Fruit fly (Drosophila melanogaster) whole organism, embryonic: ENCODE results near the gene CG15336.
A peak's percentile ranks its signal among the peaks of the same experiment; 100 is the strongest.

Experiments used
- BEAF-32 ChIP-seq: fragments of 200-800 bp; sonication (Bioruptor generic); optimal IDR thresholded peaks from 3 replicates; lab custom pipeline; 2017; ENCODE audit warnings: missing biosample characterization, missing genetic modification characterization, mild to moderate bottlenecking, moderate library complexity, missing genetic modification reagents
- CG11093 ChIP-seq: fragments of 200-800 bp; sonication (Bioruptor generic); IDR thresholded peaks from 3 replicates; pipeline ENCODE4 v1.3.6; 2022; ENCODE audit warnings: missing biosample characterization, missing genetic modification characterization
- CG12659 ChIP-seq: fragments of 200-800 bp; sonication (Bioruptor generic); optimal IDR thresholded peaks from 3 replicates; lab custom pipeline; 2017; ENCODE audit warnings: mild to moderate bottlenecking, missing biosample characterization, missing genetic modification reagents, missing genetic modification characterization
- CG14710 ChIP-seq: fragments of 200-800 bp; sonication (Bioruptor generic); optimal IDR thresholded peaks from 3 replicates; lab custom pipeline; 2019; ENCODE audit warnings: missing biosample characterization, mild to moderate bottlenecking, missing genetic modification characterization, moderate library complexity
- CG15269 ChIP-seq: fragments of 200-800 bp; sonication (Bioruptor generic); optimal IDR thresholded peaks from 2 replicates; lab custom pipeline; 2018; ENCODE audit warnings: missing biosample characterization, mild to moderate bottlenecking, missing genetic modification characterization, moderate library complexity
- CG15514 ChIP-seq: fragments of 200-800 bp; sonication (Bioruptor generic); optimal IDR thresholded peaks from 3 replicates; lab custom pipeline; 2017; ENCODE audit warnings: missing biosample characterization, missing genetic modification characterization, mild to moderate bottlenecking, moderate library complexity, missing genetic modification reagents
- CG2116 ChIP-seq: fragments of 200-800 bp; sonication (Bioruptor generic); optimal IDR thresholded peaks from 3 replicates; lab custom pipeline; 2018; ENCODE audit warnings: missing biosample characterization, mild to moderate bottlenecking, missing genetic modification characterization
- CG2199 ChIP-seq: fragments of 200-800 bp; sonication (Bioruptor generic); IDR thresholded peaks from 3 replicates; pipeline ENCODE4 v1.3.6; 2022; ENCODE audit warnings: missing biosample characterization, missing genetic modification characterization
- CG31388 ChIP-seq: fragments of 200-800 bp; sonication (Bioruptor generic); optimal IDR thresholded peaks from 2 replicates; lab custom pipeline; 2016; ENCODE audit warnings: missing biosample characterization, missing genetic modification characterization
- CG33213 ChIP-seq: fragments of 200-800 bp; sonication (Bioruptor generic); optimal IDR thresholded peaks from 3 replicates; lab custom pipeline; 2016; ENCODE audit warnings: missing biosample characterization, missing genetic modification characterization
- CG3995 ChIP-seq: fragments of 200-800 bp; sonication (Bioruptor generic); optimal IDR thresholded peaks from 3 replicates; lab custom pipeline; 2016; ENCODE audit warnings: missing biosample characterization, missing genetic modification characterization
- CG4730 ChIP-seq: fragments of 200-800 bp; sonication (Bioruptor generic); IDR thresholded peaks from 2 replicates; pipeline ENCODE4 v1.3.6; 2022; ENCODE audit warnings: missing biosample characterization, missing genetic modification characterization
- CG4854 ChIP-seq: fragments of 200-800 bp; sonication (Bioruptor generic); optimal IDR thresholded peaks from 2 replicates; lab custom pipeline; 2016; ENCODE audit warnings: missing biosample characterization, missing genetic modification characterization, inconsistent platforms
- CG5953 ChIP-seq: fragments of 200-800 bp; sonication (Bioruptor generic); IDR thresholded peaks from 2 replicates; pipeline ENCODE4 v1.3.6; 2022; ENCODE audit warnings: missing biosample characterization, missing genetic modification characterization
- CG6765 ChIP-seq: fragments of 200-800 bp; sonication (Bioruptor generic); optimal IDR thresholded peaks from 3 replicates; lab custom pipeline; 2017; ENCODE audit warnings: missing biosample characterization, mild to moderate bottlenecking, missing genetic modification characterization
- CG6791 ChIP-seq: fragments of 200-800 bp; sonication (Bioruptor generic); IDR thresholded peaks from 3 replicates; pipeline ENCODE4 v1.3.6; 2022; ENCODE audit warnings: missing biosample characterization, missing genetic modification characterization; ENCODE audit not compliant: partially characterized antibody
- CG7745 ChIP-seq: fragments of 200-800 bp; sonication (Bioruptor generic); optimal IDR thresholded peaks from 2 replicates; lab custom pipeline; 2018; ENCODE audit warnings: missing biosample characterization, mild to moderate bottlenecking, missing genetic modification characterization, moderate library complexity
- CG9727 ChIP-seq: fragments of 200-800 bp; sonication (Bioruptor generic); optimal IDR thresholded peaks from 3 replicates; lab custom pipeline; 2017; ENCODE audit warnings: missing biosample characterization, mild to moderate bottlenecking, missing genetic modification characterization
- CG9797 ChIP-seq: fragments of 200-800 bp; sonication (Bioruptor generic); optimal IDR thresholded peaks from 3 replicates; lab custom pipeline; 2018; ENCODE audit warnings: missing biosample characterization, mild to moderate bottlenecking, missing genetic modification characterization
- Dp ChIP-seq: fragments of 200-800 bp; sonication (Bioruptor generic); optimal IDR thresholded peaks from 2 replicates; lab custom pipeline; 2018; ENCODE audit warnings: missing biosample characterization, mild to moderate bottlenecking, missing genetic modification characterization, moderate library complexity
- Dref ChIP-seq: fragments of 200-800 bp; sonication (Bioruptor generic); IDR thresholded peaks from 2 replicates; pipeline ENCODE4 v1.3.6; 2022; ENCODE audit warnings: missing biosample characterization, missing genetic modification characterization
- Drgx ChIP-seq: fragments of 200-800 bp; sonication (Bioruptor generic); IDR thresholded peaks from 2 replicates; pipeline ENCODE4 v1.3.6; 2022; ENCODE audit warnings: missing biosample characterization, missing genetic modification characterization
- E2f2 ChIP-seq: fragments of 200-800 bp; sonication (Bioruptor generic); IDR thresholded peaks from 2 replicates; pipeline ENCODE4 v1.3.6; 2022; ENCODE audit warnings: missing biosample characterization, missing genetic modification characterization
- Ets97D ChIP-seq: fragments of 200-800 bp; sonication (Bioruptor generic); optimal IDR thresholded peaks from 3 replicates; lab custom pipeline; 2016; ENCODE audit warnings: missing biosample characterization, missing genetic modification characterization
- HLH4C ChIP-seq: fragments of 200-800 bp; sonication (Bioruptor generic); IDR thresholded peaks from 3 replicates; pipeline ENCODE4 v1.3.6; 2022; ENCODE audit warnings: missing biosample characterization, missing genetic modification characterization; ENCODE audit not compliant: partially characterized antibody
- Jarid2 ChIP-seq: fragments of 200-800 bp; sonication (Bioruptor generic); optimal IDR thresholded peaks from 3 replicates; lab custom pipeline; 2017; ENCODE audit warnings: mild to moderate bottlenecking, missing biosample characterization, missing genetic modification reagents, missing genetic modification characterization
- Lhr ChIP-seq: fragments of 200-800 bp; sonication (Bioruptor generic); optimal IDR thresholded peaks from 3 replicates; lab custom pipeline; 2017; ENCODE audit warnings: mild to moderate bottlenecking, missing biosample characterization, missing genetic modification reagents, missing genetic modification characterization
- Myb ChIP-seq: fragments of 200-800 bp; sonication (Bioruptor generic); optimal IDR thresholded peaks from 2 replicates; lab custom pipeline; 2016; ENCODE audit warnings: missing biosample characterization, missing genetic modification characterization
- NC2α ChIP-seq: fragments of 200-800 bp; sonication (Bioruptor generic); optimal IDR thresholded peaks from 2 replicates; lab custom pipeline; 2016; ENCODE audit warnings: missing biosample characterization, missing genetic modification characterization
- Sin3A ChIP-seq: fragments of >200 bp; optimal IDR thresholded peaks from 2 replicates; lab custom pipeline; 2018
- Sox102F ChIP-seq: fragments of 200-800 bp; sonication (Bioruptor generic); optimal IDR thresholded peaks from 2 replicates; lab custom pipeline; 2018; ENCODE audit warnings: missing biosample characterization, mild to moderate bottlenecking, missing genetic modification characterization, moderate library complexity
- TFAM ChIP-seq: fragments of 200-800 bp; sonication (Bioruptor generic); optimal IDR thresholded peaks from 2 replicates; lab custom pipeline; 2017; ENCODE audit warnings: missing biosample characterization, missing genetic modification characterization, inconsistent platforms
- Vsx1 ChIP-seq: fragments of 200-800 bp; sonication (Bioruptor generic); optimal IDR thresholded peaks from 2 replicates; lab custom pipeline; 2017; ENCODE audit warnings: missing biosample characterization, mild to moderate bottlenecking, missing genetic modification characterization, missing genetic modification reagents
- ac ChIP-seq: fragments of 200-800 bp; sonication (Bioruptor generic); optimal IDR thresholded peaks from 3 replicates; lab custom pipeline; 2017; ENCODE audit warnings: missing biosample characterization, mild to moderate bottlenecking, missing genetic modification characterization
- chinmo ChIP-seq: fragments of 200-800 bp; sonication (Bioruptor generic); IDR thresholded peaks from 4 replicates; pipeline ENCODE4 v1.3.6; 2022; ENCODE audit warnings: missing biosample characterization, missing genetic modification characterization; ENCODE audit not compliant: partially characterized antibody
- crc ChIP-seq: fragments of 200-800 bp; sonication (Bioruptor generic); optimal IDR thresholded peaks from 2 replicates; lab custom pipeline; 2016; ENCODE audit warnings: missing biosample characterization, missing genetic modification characterization
- crol ChIP-seq: fragments of 200-800 bp; sonication (Bioruptor generic); IDR thresholded peaks from 2 replicates; pipeline ENCODE4 v1.3.6; 2022; ENCODE audit warnings: missing biosample characterization, missing genetic modification characterization
- ewg ChIP-seq: fragments of 200-800 bp; sonication (Bioruptor generic); optimal IDR thresholded peaks from 3 replicates; lab custom pipeline; 2017; ENCODE audit warnings: mild to moderate bottlenecking, missing biosample characterization, missing genetic modification reagents, missing genetic modification characterization
- fd102C ChIP-seq: fragments of 200-800 bp; sonication (Bioruptor generic); optimal IDR thresholded peaks from 2 replicates; lab custom pipeline; 2018; ENCODE audit warnings: missing biosample characterization, mild to moderate bottlenecking, missing genetic modification characterization, moderate library complexity
- fd64A ChIP-seq: fragments of 200-800 bp; sonication (Bioruptor generic); optimal IDR thresholded peaks from 3 replicates; lab custom pipeline; 2018; ENCODE audit warnings: missing biosample characterization, mild to moderate bottlenecking, missing genetic modification characterization
- gfzf ChIP-seq: fragments of 200-800 bp; sonication (Bioruptor generic); optimal IDR thresholded peaks from 2 replicates; lab custom pipeline; 2016; ENCODE audit warnings: missing biosample characterization, mild to moderate bottlenecking, missing genetic modification characterization, moderate library complexity
- hb ChIP-seq: fragments of 200-800 bp; sonication (Bioruptor generic); IDR thresholded peaks from 3 replicates; pipeline ENCODE4 v1.3.6; 2022; ENCODE audit warnings: missing biosample characterization, missing genetic modification characterization; ENCODE audit not compliant: partially characterized antibody
- inv ChIP-seq: fragments of 200-800 bp; sonication (Bioruptor generic); IDR thresholded peaks from 2 replicates; pipeline ENCODE4 v1.3.6; 2022; ENCODE audit warnings: missing biosample characterization, missing genetic modification characterization; ENCODE audit not compliant: partially characterized antibody
- phol ChIP-seq: fragments of 200-800 bp; sonication (Bioruptor generic); optimal IDR thresholded peaks from 3 replicates; lab custom pipeline; 2018; ENCODE audit warnings: missing biosample characterization, mild to moderate bottlenecking, missing genetic modification characterization, moderate library complexity
- pzg ChIP-seq: fragments of 200-800 bp; sonication (Bioruptor generic); optimal IDR thresholded peaks from 3 replicates; lab custom pipeline; 2018; ENCODE audit warnings: missing biosample characterization, mild to moderate bottlenecking, missing genetic modification characterization, moderate library complexity
- run ChIP-seq: fragments of 200-800 bp; sonication (Bioruptor generic); optimal IDR thresholded peaks from 3 replicates; lab custom pipeline; 2018; ENCODE audit warnings: missing biosample characterization, mild to moderate bottlenecking, missing genetic modification characterization
- sc ChIP-seq, 3 experiments: fragments of >200 bp in 2 of 3; fragments of 200-800 bp in 1 of 3; sonication (Bioruptor generic) in 1 of 3; optimal IDR thresholded peaks; 2 replicates in 2 of 3; 3 replicates in 1 of 3; lab custom pipeline; 2017; ENCODE audit warnings: mild to moderate bottlenecking in 1 of 3, missing biosample characterization in 1 of 3, missing genetic modification characterization in 1 of 3, missing genetic modification reagents in 1 of 3
- stwl ChIP-seq: fragments of 200-800 bp; sonication (Bioruptor generic); optimal IDR thresholded peaks from 3 replicates; lab custom pipeline; 2018; ENCODE audit warnings: missing biosample characterization, mild to moderate bottlenecking, missing genetic modification characterization, moderate library complexity
- trem ChIP-seq: fragments of 200-800 bp; optimal IDR thresholded peaks from 3 replicates; lab custom pipeline; 2019; ENCODE audit warnings: missing biosample characterization, mild to moderate bottlenecking, missing genetic modification characterization, moderate library complexity
- vfl ChIP-seq: fragments of 200-800 bp; sonication (Bioruptor generic); optimal IDR thresholded peaks from 2 replicates; lab custom pipeline; 2016; ENCODE audit warnings: missing biosample characterization, missing genetic modification characterization
- wor ChIP-seq: fragments of 200-800 bp; sonication (Bioruptor generic); IDR thresholded peaks from 2 replicates; pipeline ENCODE4 v1.3.6; 2022; ENCODE audit warnings: missing biosample characterization, missing genetic modification characterization

The CG15336 gene

dm6 chrX:8177030-8177349 is 29.2 kb downstream of the CG15336 start, which contains the start of gene slpr (continued):
- TF ChIP-seq Dref (GFP tag; lab: Robert Waterston, UW) (peak; percentile 53), phol (tag; lab: Kevin White, UChicago) (peak; percentile 20), chinmo (GFP tag; lab: Robert Waterston, UW) (0 out of 4 replicates have a peak, but pooled peaks have one; percentile 8), CG15269 (no peak), fd102C (GFP tag; lab: Kevin White, UChicago) (no peak), HLH4C (GFP tag; lab: Robert Waterston, UW) (no peak; the same call in 2 of the 3 replicates), trem (peak; percentile 27), crc (GFP tag; lab: Kevin White, UChicago) (no peak), gfzf (GFP tag; lab: Kevin White, UChicago) (peak; percentile 83), Jarid2 (GFP tag; lab: Kevin White, UChicago) (no peak), CG9727 (GFP tag; lab: Kevin White, UChicago) (no peak), vfl (GFP tag; lab: Kevin White, UChicago) (no peak), stwl (tag; lab: Kevin White, UChicago) (peak; percentile 48), CG2116 (GFP tag; lab: Kevin White, UChicago) (peak; percentile 57), BEAF-32 (peak; percentile 35), E2f2 (GFP tag; lab: Robert Waterston, UW) (peak; percentile 41), inv (GFP tag; lab: Robert Waterston, UW) (no peak), CG12659 (GFP tag; lab: Kevin White, UChicago) (peak; percentile 28), CG31388 (GFP tag; lab: Kevin White, UChicago) (no peak), Sin3A (lab: Kevin White, UChicago) (peak; percentile 22), CG4854 (GFP tag; lab: Kevin White, UChicago) (no peak), CG9797 (GFP tag; lab: Kevin White, UChicago) (peak; percentile 66), CG14710 (peak; percentile 44), Ets97D (GFP tag; lab: Kevin White, UChicago) (peak; percentile 50), CG15514 (GFP tag; lab: Kevin White, UChicago) (peak; percentile 99), CG33213 (peak; percentile 3), fd64A (GFP tag; lab: Kevin White, UChicago) (no peak), CG4730 (no peak), Myb (peak; percentile 91), Dp (GFP tag; lab: Kevin White, UChicago) (peak; percentile 60), Vsx1 (GFP tag; lab: Kevin White, UChicago) (no peak)

- TF ChIP-seq sc (optimal IDR thresholded peaks at IDR 0.05; lab: Kevin White, UChicago) (no peak), sc (GFP tag; optimal IDR thresholded peaks at IDR 0.05; lab: Kevin White, UChicago) (no peak), Sox102F (no peak), CG5953 (no peak), CG7745 (tag; lab: Kevin White, UChicago) (no peak), crol (peak; percentile 45; the same call in 1 of the 2 replicates), run (tag; lab: Kevin White, UChicago) (no peak), ac (no peak), Lhr (GFP tag; lab: Kevin White, UChicago) (no peak), wor (no peak), CG2199 (GFP tag; lab: Robert Waterston, UW) (no peak), CG6765 (GFP tag; lab: Kevin White, UChicago) (no peak), pzg (GFP tag; lab: Kevin White, UChicago) (peak; percentile 4), CG11093 (GFP tag; lab: Robert Waterston, UW) (no peak), TFAM (GFP tag; lab: Kevin White, UChicago) (no peak), CG6791 (GFP tag; lab: Robert Waterston, UW) (no peak), ewg (no peak), Drgx (GFP tag; lab: Robert Waterston, UW) (0 out of 2 replicates have a peak, but pooled peaks have one; percentile 16), hb (GFP tag; lab: Robert Waterston, UW) (no peak), CG3995 (no peak), NC2α (GFP tag; lab: Kevin White, UChicago) (no peak)
Measured at dm6 chrX:8177742-8178141, 30.0 kb downstream of the CG15336 start.
